Fruit fly (Drosophila melanogaster): ENCODE measurements around the gene Muc18B.

The Muc18B gene

DNA sequence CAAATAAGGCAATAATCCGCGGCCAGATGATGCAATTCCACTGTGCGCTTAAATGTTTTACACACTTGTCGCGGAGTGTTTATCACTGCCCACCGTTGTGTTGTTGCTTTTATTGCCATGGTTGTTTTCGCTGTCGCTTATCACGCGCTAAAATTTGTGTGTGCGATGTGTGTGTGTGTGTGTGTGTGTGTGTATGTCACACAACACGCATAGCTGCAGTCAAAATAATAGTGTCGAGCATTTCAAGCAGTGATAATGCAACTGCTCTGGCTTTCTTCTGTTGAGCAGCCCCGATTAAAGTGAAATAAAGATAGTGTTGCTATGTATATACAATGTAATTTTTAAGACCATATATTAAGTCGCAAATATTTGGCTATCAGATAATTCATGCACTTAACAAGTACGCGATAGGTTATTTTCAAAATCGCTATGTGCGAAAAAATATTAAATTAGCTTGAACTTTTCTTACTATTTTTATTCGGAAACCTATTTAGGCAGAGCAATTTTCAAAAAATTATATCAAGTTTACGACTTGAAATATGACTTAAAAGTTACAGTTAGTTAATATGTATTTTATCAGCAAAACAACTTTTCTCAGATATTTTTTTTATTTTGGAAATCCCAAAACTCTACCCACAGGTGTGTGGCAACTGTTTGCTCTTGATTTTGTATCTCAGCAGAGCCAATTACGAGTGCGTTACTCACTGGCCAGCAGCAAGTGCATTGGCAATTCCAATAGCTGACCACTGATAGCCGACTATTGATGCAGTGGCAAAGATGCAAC is 49.0 kb upstream of the Muc18B start (continued):
- TF ChIP-seq Eip78C (GFP tag) (peak; percentile 89), CG6276 (GFP tag; optimal IDR thresholded peaks at IDR 0.05) (peak; percentile 38), topi (GFP tag; optimal IDR thresholded peaks at IDR 0.05) (peak; percentile 48), acj6 (GFP tag; optimal IDR thresholded peaks at IDR 0.05) (peak; percentile 44), CG3032 (tag; optimal IDR thresholded peaks at IDR 0.05) (peak; percentile 26), lz (GFP tag; optimal IDR thresholded peaks at IDR 0.05) (peak; percentile 63), achi (GFP tag; optimal IDR thresholded peaks at IDR 0.05) (peak; percentile 39), CG7368 (GFP tag; optimal IDR thresholded peaks at IDR 0.05) (no peak), eg (GFP tag; IDR thresholded peaks at IDR 0.05) (0 out of 3 replicates have a peak, but pooled peaks have one; percentile 30), Eip75B (GFP tag; optimal IDR thresholded peaks at IDR 0.05) (peak; percentile 9), fkh (GFP tag; optimal IDR thresholded peaks at IDR 0.05) (no peak), CG10669 (GFP tag; optimal IDR thresholded peaks at IDR 0.05) (peak; percentile 31)

DNA sequence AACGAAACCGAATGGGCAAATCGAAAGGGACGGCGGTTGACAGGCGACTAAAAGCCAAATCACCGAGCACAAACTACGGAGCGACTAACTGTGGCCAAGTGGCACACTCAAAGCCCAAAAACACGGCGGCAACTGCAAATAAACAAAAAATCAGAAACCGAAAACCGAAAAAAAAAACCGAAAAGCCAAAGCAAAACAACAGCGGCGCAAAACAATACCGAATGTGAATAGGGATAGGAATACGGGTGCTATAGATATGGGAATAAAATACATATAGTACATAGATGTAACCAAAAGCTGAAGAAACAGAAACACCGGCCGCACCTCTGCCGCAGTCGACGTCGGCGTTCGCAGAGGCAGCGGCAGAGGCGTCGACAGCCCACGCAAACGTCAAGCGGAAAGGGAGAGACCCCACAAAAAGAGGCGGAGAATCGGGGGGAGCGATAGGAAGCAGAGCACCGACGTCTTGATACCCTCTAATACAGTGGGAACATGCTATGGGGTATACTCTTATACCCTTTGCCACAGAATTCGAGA is 48.2 kb upstream of the Muc18B start, which contains the start of gene RhoGAP18B:
TSS of gene RhoGAP18B (minus strand) at position 51 of the 537 bp plus-strand sequence.
- no peak for TF ChIP-seq Eip78C (GFP tag)
- no peak for TF ChIP-seq spab (GFP tag; optimal IDR thresholded peaks at IDR 0.05)
- no peak for TF ChIP-seq lz (GFP tag; optimal IDR thresholded peaks at IDR 0.05)
- no peak for TF ChIP-seq pdm3 (GFP tag; optimal IDR thresholded peaks at IDR 0.05)
- TF ChIP-seq achi (GFP tag; optimal IDR thresholded peaks at IDR 0.05) = no peak
- TF ChIP-seq CG6163 (GFP tag; IDR thresholded peaks at IDR 0.05) = 0 out of 3 replicates have a peak, but pooled peaks have one; percentile 8
- TF ChIP-seq esn (GFP tag; optimal IDR thresholded peaks at IDR 0.05) = no peak

DNA sequence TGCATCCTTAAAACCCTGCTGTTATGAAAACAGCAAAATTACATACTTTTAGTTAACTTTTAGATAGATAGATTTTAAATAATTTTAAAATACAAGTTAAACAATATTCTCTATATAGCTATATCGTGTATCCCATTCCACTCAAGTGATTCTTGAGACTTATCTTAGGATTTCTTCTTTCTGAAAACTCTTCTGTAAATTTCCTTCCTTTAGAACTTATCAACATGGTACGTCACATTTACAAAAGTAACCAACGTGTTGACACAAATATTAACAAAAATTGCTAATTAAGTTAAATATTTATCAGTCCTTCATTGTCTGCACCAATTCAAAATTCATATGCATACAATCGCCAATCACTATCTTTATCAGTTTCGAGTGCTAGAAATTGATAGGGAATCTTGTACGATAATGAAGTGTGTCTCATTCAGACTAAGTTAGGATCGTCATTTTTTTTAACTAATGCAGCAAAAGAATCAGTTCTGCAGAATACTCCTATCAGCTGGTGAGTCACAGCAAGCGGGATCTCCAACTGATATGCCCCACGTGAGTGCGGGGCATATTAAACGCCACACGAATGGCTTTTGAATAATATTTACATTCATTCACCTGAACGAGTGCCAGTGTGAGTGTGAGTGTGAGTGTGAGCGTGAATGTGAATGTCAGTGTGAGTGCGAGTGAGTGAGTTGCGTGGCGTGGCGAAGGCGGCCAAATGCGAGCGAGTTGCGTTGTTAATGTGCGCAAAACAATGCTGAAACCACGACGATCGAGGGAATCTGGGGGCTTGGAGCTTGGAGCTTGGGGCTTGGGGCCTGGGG is 47.5 kb upstream of the Muc18B start:
- no peak for TF ChIP-seq Ets96B (tag; optimal IDR thresholded peaks at IDR 0.05)
- peak; percentile 18 for TF ChIP-seq dsx (GFP tag; optimal IDR thresholded peaks at IDR 0.05; ENCODE audit: poor library complexity, severe bottlenecking)
- TF ChIP-seq dac (GFP tag; optimal IDR thresholded peaks at IDR 0.05) = no peak
- peak; percentile 50 for TF ChIP-seq vri (GFP tag; optimal IDR thresholded peaks at IDR 0.05)
- TF ChIP-seq svp (GFP tag) = peak; percentile 65
- peak; percentile 81 for TF ChIP-seq fkh (GFP tag; optimal IDR thresholded peaks at IDR 0.05)

DNA sequence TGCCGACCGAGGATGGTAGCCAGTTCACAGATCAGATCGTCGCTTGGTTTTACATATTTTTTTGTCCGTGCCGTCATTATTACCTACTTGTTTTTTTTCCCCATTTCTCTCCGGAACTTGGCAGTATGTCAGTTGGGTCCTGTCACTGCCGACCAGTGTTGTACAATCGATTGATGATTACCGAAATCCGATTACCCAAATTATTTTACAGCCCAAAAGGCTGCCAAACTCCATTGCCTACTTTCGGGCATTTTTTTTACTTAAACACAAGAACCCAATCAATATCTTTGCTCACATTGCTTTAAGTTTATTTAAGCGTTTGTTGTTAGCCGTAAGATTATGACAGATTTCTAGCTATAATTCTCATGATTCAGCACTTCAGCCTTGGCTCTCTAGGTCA is 44.5 kb upstream of the Muc18B start, which contains the start of gene Inx5:
TSS of gene Inx5 (minus strand) at position 93 of the 400 bp plus-strand sequence.
- TF ChIP-seq svp (GFP tag) (no peak), CG10669 (GFP tag; optimal IDR thresholded peaks at IDR 0.05) (no peak), Blimp-1 (GFP tag; optimal IDR thresholded peaks at IDR 0.05) (no peak), topi (GFP tag; optimal IDR thresholded peaks at IDR 0.05) (no peak), vri (GFP tag; optimal IDR thresholded peaks at IDR 0.05) (no peak), CG1621 (tag; optimal IDR thresholded peaks at IDR 0.05) (no peak), fd85E (GFP tag; optimal IDR thresholded peaks at IDR 0.05) (no peak), fd59A (GFP tag; optimal IDR thresholded peaks at IDR 0.05) (no peak)

DNA sequence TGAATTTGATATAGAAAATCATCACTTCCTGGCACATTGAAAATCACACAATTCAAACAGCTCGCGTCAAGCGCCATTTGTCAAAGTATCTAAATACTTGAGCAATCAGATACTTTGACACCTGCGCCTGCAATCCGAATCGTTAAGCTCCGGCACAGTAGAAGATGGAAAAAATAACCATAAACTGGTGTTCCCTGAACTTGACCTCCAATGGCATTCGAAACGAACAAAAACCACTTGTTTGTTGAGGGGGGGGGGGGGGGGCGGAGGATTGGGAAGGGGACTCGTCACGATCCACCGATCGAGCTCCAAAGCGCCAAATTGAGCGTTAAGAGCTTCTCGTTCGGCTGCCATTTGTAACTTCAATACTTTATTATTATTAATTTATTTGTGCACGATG is 43.4 kb upstream of the Muc18B start:
- TF ChIP-seq CG6792 (GFP tag; optimal IDR thresholded peaks at IDR 0.05) (no peak), Eip75B (GFP tag; optimal IDR thresholded peaks at IDR 0.05) (no peak), CG32006 (GFP tag; optimal IDR thresholded peaks at IDR 0.05) (no peak), fd59A (GFP tag; optimal IDR thresholded peaks at IDR 0.05) (no peak), pdm3 (GFP tag; optimal IDR thresholded peaks at IDR 0.05) (no peak), CG1621 (tag; optimal IDR thresholded peaks at IDR 0.05) (no peak), dac (GFP tag; optimal IDR thresholded peaks at IDR 0.05) (no peak), acj6 (GFP tag; optimal IDR thresholded peaks at IDR 0.05) (no peak), CG16779 (tag; optimal IDR thresholded peaks at IDR 0.05) (no peak), Lpt (GFP tag; optimal IDR thresholded peaks at IDR 0.05) (no peak), Ets21C (GFP tag; optimal IDR thresholded peaks at IDR 0.05) (no peak), ss (GFP tag; optimal IDR thresholded peaks at IDR 0.05) (no peak), CG11294 (GFP tag; IDR thresholded peaks at IDR 0.05) (no peak), salr (GFP tag; optimal IDR thresholded peaks at IDR 0.05) (no peak), Smox (GFP tag; optimal IDR thresholded peaks at IDR 0.05) (no peak), svp (GFP tag) (no peak), CG8632 (GFP tag; optimal IDR thresholded peaks at IDR 0.05) (no peak), CG9139 (GFP tag; optimal IDR thresholded peaks at IDR 0.05) (no peak)
